Worm (Caenorhabditis elegans) whole organism, L2 larva: ENCODE results near the gene T01G6.1.

Experiments used
- egl-27 ChIP-seq: sonication (generic microtip); optimal IDR thresholded peaks from 3 replicates; lab custom pipeline; 2017; ENCODE audit warnings: missing biosample characterization, missing genetic modification reagents, missing genetic modification characterization
- nhr-10 ChIP-seq: sonication (generic microtip); optimal IDR thresholded peaks from 2 replicates; lab custom pipeline; 2017; ENCODE audit warnings: missing biosample characterization, missing genetic modification characterization
- unc-62 ChIP-seq: fragments of 150-350 bp; optimal IDR thresholded peaks from 2 replicates; lab custom pipeline; 2014; ENCODE audit warnings: missing biosample characterization, missing genetic modification reagents, missing genetic modification characterization

ce11 chrV:449130-449529 is 48.4 kb upstream of the T01G6.1 start, which contains the start of gene srh-35:
- TF ChIP-seq egl-27 (tag; lab: Kevin White, UChicago) (no peak), nhr-10 (tag; lab: Kevin White, UChicago) (no peak), unc-62 (GFP tag; lab: Kevin White, UChicago) (no peak)
